Worm (Caenorhabditis elegans) whole organism, L1 larva: ENCODE data around the gene T28A8.2.
A peak's percentile ranks its signal among the peaks of the same experiment; 100 is the strongest.

Source experiments
- C04F5.9 ChIP-seq: sonication (generic microtip); optimal IDR thresholded peaks from 2 replicates; lab custom pipeline; 2016; ENCODE audit warnings: missing genetic modification characterization, missing compliant biosample characterization
- C16A3.4 ChIP-seq: fragments of 150-350 bp; optimal IDR thresholded peaks from 2 replicates; lab custom pipeline; 2014; ENCODE audit warnings: missing biosample characterization, missing genetic modification characterization
- C34B4.2 ChIP-seq: sonication (generic microtip); optimal IDR thresholded peaks from 2 replicates; lab custom pipeline; 2017; ENCODE audit warnings: mild to moderate bottlenecking, missing genetic modification characterization, missing compliant biosample characterization
- Y116A8C.19 ChIP-seq: sonication (generic microtip); optimal IDR thresholded peaks from 2 replicates; lab custom pipeline; 2016; ENCODE audit warnings: missing compliant biosample characterization, missing genetic modification characterization, borderline replicate concordance
- alr-1 ChIP-seq: fragments of 200-800 bp; sonication (Bioruptor generic); optimal IDR thresholded peaks from 2 replicates; lab custom pipeline; 2018; ENCODE audit warnings: borderline replicate concordance, mild to moderate bottlenecking, missing genetic modification characterization, missing compliant biosample characterization
- aly-2 ChIP-seq: fragments of 150-350 bp; optimal IDR thresholded peaks from 2 replicates; lab custom pipeline; 2014; ENCODE audit warnings: missing biosample characterization, missing genetic modification characterization
- ama-1 ChIP-seq: fragments of 150-350 bp; optimal IDR thresholded peaks from 2 replicates; lab custom pipeline; 2014
- ceh-63 ChIP-seq: fragments of 200-800 bp; sonication (Bioruptor generic); optimal IDR thresholded peaks from 2 replicates; lab custom pipeline; 2018; ENCODE audit warnings: mild to moderate bottlenecking, missing genetic modification characterization, missing compliant biosample characterization
- ceh-8 ChIP-seq: fragments of 200-800 bp; sonication (Bioruptor generic); optimal IDR thresholded peaks from 2 replicates; lab custom pipeline; 2018; ENCODE audit warnings: mild to moderate bottlenecking, missing genetic modification characterization, moderate library complexity, missing compliant biosample characterization
- efl-1 ChIP-seq, 4 experiments: fragments of 150-350 bp; optimal IDR thresholded peaks in 3 of 4; peaks in 1 of 4; 1 replicate in 1 of 4; 2 replicates in 3 of 4; lab custom pipeline; 2014; ENCODE audit warnings: missing biosample characterization in 2 of 4, missing genetic modification characterization in 2 of 4, missing genetic modification reagents in 2 of 4
- egl-13 ChIP-seq: sonication (generic microtip); optimal IDR thresholded peaks from 2 replicates; lab custom pipeline; 2016; ENCODE audit warnings: missing genotype, missing genetic modification reagents, missing genetic modification characterization, missing compliant biosample characterization
- hlh-17 ChIP-seq: fragments of 200-800 bp; sonication (Bioruptor generic); optimal IDR thresholded peaks from 2 replicates; lab custom pipeline; 2018; ENCODE audit warnings: missing genetic modification characterization, mild to moderate bottlenecking, missing compliant biosample characterization, moderate library complexity, borderline replicate concordance
- hlh-4 ChIP-seq: sonication (generic microtip); optimal IDR thresholded peaks from 2 replicates; lab custom pipeline; 2016; ENCODE audit warnings: mild to moderate bottlenecking, missing genetic modification characterization, missing compliant biosample characterization
- isw-1 ChIP-seq: fragments of 200-800 bp; sonication (Bioruptor generic); IDR thresholded peaks from 2 replicates; pipeline ENCODE4 v1.3.6; 2022; ENCODE audit warnings: missing genetic modification characterization, missing compliant biosample characterization
- lin-14 ChIP-seq: fragments of 200-800 bp; sonication (Bioruptor generic); optimal IDR thresholded peaks from 2 replicates; lab custom pipeline; 2018; ENCODE audit warnings: mild to moderate bottlenecking, missing genetic modification characterization, moderate library complexity, missing compliant biosample characterization
- lin-35 ChIP-seq, 2 experiments: fragments of 150-350 bp; optimal IDR thresholded peaks; 2 replicates each; lab custom pipeline; 2014; ENCODE audit warnings: missing biosample characterization in 2 of 2, missing genetic modification characterization in 2 of 2, missing genetic modification reagents in 2 of 2
- lin-39 ChIP-seq: fragments of 150-350 bp; optimal IDR thresholded peaks from 2 replicates; lab custom pipeline; 2014; ENCODE audit warnings: missing biosample characterization, missing genetic modification reagents, missing genetic modification characterization
- lir-3 ChIP-seq: sonication (generic microtip); optimal IDR thresholded peaks from 2 replicates; lab custom pipeline; 2016; ENCODE audit warnings: mild to moderate bottlenecking, missing genetic modification characterization, moderate library complexity, missing compliant biosample characterization; ENCODE audit not compliant: poor library complexity
- lsy-2 ChIP-seq, 2 experiments: fragments of 150-350 bp; optimal IDR thresholded peaks; 2 replicates each; lab custom pipeline; 2014; ENCODE audit warnings: missing biosample characterization in 2 of 2, missing genetic modification characterization in 2 of 2
- mef-2 ChIP-seq: fragments of 150-350 bp; optimal IDR thresholded peaks from 2 replicates; lab custom pipeline; 2014; ENCODE audit warnings: missing biosample characterization, missing genetic modification characterization
- mep-1 ChIP-seq: fragments of 150-350 bp; optimal IDR thresholded peaks from 2 replicates; lab custom pipeline; 2014; ENCODE audit warnings: missing biosample characterization, missing genetic modification characterization
- nhr-11 ChIP-seq: fragments of 150-350 bp; optimal IDR thresholded peaks from 2 replicates; lab custom pipeline; 2014; ENCODE audit warnings: missing biosample characterization, missing genetic modification characterization
- nhr-28 ChIP-seq: fragments of 150-350 bp; optimal IDR thresholded peaks from 2 replicates; lab custom pipeline; 2014; ENCODE audit warnings: missing biosample characterization, missing genetic modification characterization
- nhr-47 ChIP-seq: sonication (generic microtip); optimal IDR thresholded peaks from 2 replicates; lab custom pipeline; 2016; ENCODE audit warnings: mild to moderate bottlenecking, missing genetic modification characterization, moderate library complexity, missing compliant biosample characterization
- nhr-76 ChIP-seq: sonication (generic microtip); optimal IDR thresholded peaks from 2 replicates; lab custom pipeline; 2017; ENCODE audit warnings: missing biosample characterization, missing genetic modification characterization
- nhr-77 ChIP-seq: fragments of 150-350 bp; optimal IDR thresholded peaks from 2 replicates; lab custom pipeline; 2014; ENCODE audit warnings: missing biosample characterization, missing genetic modification characterization
- nhr-85 ChIP-seq: sonication (generic microtip); peaks from one replicate; lab custom pipeline; 2016; ENCODE audit warnings: missing genetic modification characterization, inconsistent platforms, missing compliant biosample characterization
- nhr-90 ChIP-seq: sonication (generic microtip); optimal IDR thresholded peaks from 2 replicates; lab custom pipeline; 2016; ENCODE audit warnings: mild to moderate bottlenecking, missing genetic modification characterization, missing compliant biosample characterization; ENCODE audit not compliant: poor library complexity
- pag-3 ChIP-seq: sonication (generic microtip); optimal IDR thresholded peaks from 2 replicates; lab custom pipeline; 2017; ENCODE audit warnings: missing genetic modification characterization, mild to moderate bottlenecking, missing compliant biosample characterization, antibody characterized with exemption, borderline replicate concordance; ENCODE audit not compliant: insufficient read depth
- pqm-1 ChIP-seq: sonication (generic microtip); optimal IDR thresholded peaks from 3 replicates; lab custom pipeline; 2017; ENCODE audit warnings: missing biosample characterization, missing genetic modification characterization
- tlp-1 ChIP-seq: fragments of 150-350 bp; optimal IDR thresholded peaks from 2 replicates; lab custom pipeline; 2014; ENCODE audit warnings: missing biosample characterization, missing genetic modification characterization
- unc-86 ChIP-seq: sonication (generic microtip); optimal IDR thresholded peaks from 2 replicates; lab custom pipeline; 2016; ENCODE audit warnings: missing genetic modification characterization, missing compliant biosample characterization
- vab-15 ChIP-seq: sonication (generic microtip); optimal IDR thresholded peaks from 2 replicates; lab custom pipeline; 2017; ENCODE audit warnings: missing genotype, mild to moderate bottlenecking, missing genetic modification characterization, missing compliant biosample characterization
- zag-1 ChIP-seq: fragments of 150-350 bp; optimal IDR thresholded peaks from 2 replicates; lab custom pipeline; 2014; ENCODE audit warnings: missing biosample characterization, missing genetic modification characterization
- ztf-11 ChIP-seq, 2 experiments: sonication (generic microtip); optimal IDR thresholded peaks; 2 replicates each; lab custom pipeline; 2016 to 2017; ENCODE audit warnings: missing genetic modification characterization in 2 of 2, missing biosample characterization in 1 of 2, missing compliant biosample characterization in 1 of 2
- ztf-4 ChIP-seq: fragments of 150-350 bp; optimal IDR thresholded peaks from 2 replicates; lab custom pipeline; 2014; ENCODE audit warnings: missing biosample characterization, missing genetic modification characterization

Gene T28A8.2

DNA sequence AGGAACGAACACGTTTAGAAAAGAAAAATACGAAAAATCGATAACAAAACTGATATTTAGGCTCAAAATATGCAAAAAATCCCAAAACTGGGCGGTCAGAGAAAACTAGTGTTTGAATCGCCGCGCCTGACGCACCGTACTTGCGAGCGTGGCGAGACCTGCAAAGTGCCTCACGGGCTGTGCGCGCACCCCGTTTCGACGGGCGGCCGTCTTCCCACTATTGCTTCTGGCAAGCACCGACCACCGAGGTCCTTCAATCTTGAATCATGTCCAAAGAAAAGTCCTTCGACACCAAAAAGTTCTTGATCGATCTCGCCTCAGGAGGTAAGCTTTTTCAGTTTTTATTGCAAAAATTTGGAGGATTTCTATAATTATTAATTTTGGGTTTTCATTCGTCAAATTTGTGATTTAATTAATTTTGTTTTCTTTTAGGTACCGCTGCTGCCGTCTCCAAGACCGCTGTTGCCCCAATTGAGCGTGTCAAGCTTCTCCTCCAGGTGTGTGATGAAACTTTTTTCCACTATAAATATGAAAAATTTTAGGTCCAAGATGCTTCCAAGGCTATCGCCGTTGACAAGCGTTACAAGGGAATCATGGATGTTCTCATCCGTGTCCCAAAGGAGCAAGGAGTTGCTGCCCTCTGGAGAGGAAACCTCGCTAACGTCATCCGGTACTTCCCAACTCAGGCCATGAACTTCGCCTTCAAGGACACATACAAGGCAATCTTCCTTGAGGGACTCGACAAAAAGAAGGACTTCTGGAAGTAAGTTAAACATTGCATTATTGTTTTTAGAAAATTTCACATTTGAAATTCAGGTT lies 32.3 kb downstream of the T28A8.2 start, which contains the start of gene ant-1.1 (continued):
- no peak for TF ChIP-seq hlh-17 (GFP tag; lab: Kevin White, UChicago)
- TF ChIP-seq ceh-8, result peak; percentile 88
- TF ChIP-seq lin-14 (GFP tag; lab: Kevin White, UChicago), result peak; percentile 93
- TF ChIP-seq vab-15 (tag; lab: Kevin White, UChicago), result peak; percentile 96
- TF ChIP-seq isw-1 (GFP tag; lab: Robert Waterston, UW), result peak; percentile 97
- TF ChIP-seq pqm-1 (tag; lab: Kevin White, UChicago), result no peak
- peak; percentile 75 for TF ChIP-seq lin-39
- peak; percentile 85 for TF ChIP-seq ztf-4 (tag; lab: Kevin White, UChicago)
- no peak for TF ChIP-seq nhr-76 (tag; lab: Kevin White, UChicago)
- peak; percentile 100 for TF ChIP-seq C34B4.2 (tag; lab: Kevin White, UChicago)
- peak; percentile 96 for TF ChIP-seq nhr-90 (tag; lab: Kevin White, UChicago)
- TF ChIP-seq efl-1 (optimal IDR thresholded peaks at IDR 0.05; lab: Kevin White, UChicago), result peak; percentile 90 to 99
- peak; percentile 98 to 100 for TF ChIP-seq efl-1 (GFP tag; optimal IDR thresholded peaks at IDR 0.05 in 1 of 2; lab: Kevin White, UChicago)

DNA sequence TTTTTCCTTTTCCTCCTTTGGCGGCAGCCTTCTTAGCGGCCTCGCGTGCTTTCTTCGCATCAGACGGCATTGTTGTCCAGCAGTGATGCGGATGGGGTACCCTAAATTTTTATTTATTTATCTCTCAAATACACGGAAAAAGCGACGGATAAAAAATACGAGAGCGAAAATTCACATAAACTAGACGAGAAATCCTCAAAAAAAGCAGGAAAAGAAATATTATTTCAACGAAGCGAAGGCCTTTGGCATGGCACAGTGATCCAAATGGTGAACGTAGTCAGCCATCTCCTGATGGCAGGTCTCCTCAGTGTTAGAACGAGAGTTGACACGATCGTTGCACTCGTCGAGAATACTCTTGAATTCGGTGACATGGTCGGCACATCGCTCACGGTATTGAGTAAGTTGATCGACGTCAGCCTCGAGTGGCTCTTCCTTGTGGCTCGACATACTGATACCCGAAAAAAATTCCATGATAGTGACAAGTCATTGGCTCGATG lies 33.3 kb downstream of the T28A8.2 start, which contains the start of the genes abcf-2 and T27E9.2:
Gene abcf-2 (minus strand): TSS at position 101 of the 497 bp plus-strand sequence.
Gene T27E9.2 (minus strand): TSS at position 447 of the 497 bp plus-strand sequence.
- no peak for TF ChIP-seq lsy-2 (tag; optimal IDR thresholded peaks at IDR 0.05; lab: Kevin White, UChicago)
- TF ChIP-seq lin-35 (GFP tag; optimal IDR thresholded peaks at IDR 0.05; lab: Kevin White, UChicago), result no peak
- no peak for TF ChIP-seq efl-1 (optimal IDR thresholded peaks at IDR 0.05; lab: Kevin White, UChicago)
- TF ChIP-seq efl-1 (GFP tag; optimal IDR thresholded peaks at IDR 0.05 in 1 of 2; lab: Kevin White, UChicago), result peak in 1 of 2 experiments; percentile 86
- no peak for TF ChIP-seq unc-86 (tag; lab: Kevin White, UChicago)
- TF ChIP-seq isw-1 (GFP tag; lab: Robert Waterston, UW), result no peak

DNA sequence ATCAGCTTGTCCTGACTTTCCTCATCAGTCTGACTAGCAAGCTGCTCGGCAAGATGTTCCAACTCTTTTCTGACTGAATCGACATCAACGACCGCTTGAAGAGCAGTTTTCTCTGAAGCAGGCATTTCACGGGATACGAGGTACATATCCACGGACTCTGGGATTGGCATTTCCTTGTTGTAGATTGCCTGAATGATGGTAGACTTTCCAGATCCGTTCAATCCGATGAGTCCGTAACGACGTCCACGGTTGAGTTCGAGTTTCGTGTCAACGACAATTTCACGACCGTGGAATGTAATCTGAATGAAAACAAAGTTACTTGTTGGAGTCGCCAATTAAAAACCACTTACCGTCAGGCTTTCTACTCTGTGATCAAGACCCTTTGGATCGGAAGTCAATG lies 33.9 kb downstream of the T28A8.2 start:
- TF ChIP-seq nhr-85, result peak; percentile 67
- TF ChIP-seq efl-1 (optimal IDR thresholded peaks at IDR 0.05; lab: Kevin White, UChicago), result no peak
- peak in 1 of 2 experiments; percentile 61 for TF ChIP-seq efl-1 (GFP tag; optimal IDR thresholded peaks at IDR 0.05 in 1 of 2; lab: Kevin White, UChicago)
- no peak for TF ChIP-seq aly-2 (tag; lab: Kevin White, UChicago)

DNA sequence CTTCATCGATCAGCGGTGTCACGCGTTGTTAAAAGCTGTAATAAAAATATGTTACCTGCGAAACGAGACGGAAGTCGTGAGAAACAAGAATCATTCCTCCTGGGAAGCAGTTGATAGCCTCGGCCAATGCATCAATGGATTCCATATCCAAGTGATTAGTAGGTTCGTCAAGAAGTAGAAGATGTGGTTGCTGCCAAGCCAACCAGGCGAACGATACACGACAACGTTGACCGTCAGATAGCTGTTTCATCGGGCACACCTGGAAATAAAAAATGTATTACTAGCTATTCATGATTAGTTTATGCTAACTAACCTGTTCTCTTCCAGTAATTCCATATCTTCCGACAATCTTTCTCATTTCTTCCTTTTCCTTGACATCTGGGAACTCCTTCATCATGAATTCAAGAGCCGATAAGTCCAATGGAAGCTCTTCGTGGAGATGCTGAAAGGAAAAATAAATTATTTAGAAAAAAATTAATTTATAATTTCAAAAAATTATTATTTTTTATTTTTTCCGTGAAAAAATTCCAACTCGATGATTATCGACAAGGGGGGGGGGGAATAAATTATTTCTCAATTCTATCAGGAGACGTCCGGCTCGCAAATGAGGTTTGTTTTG lies 36.4 kb downstream of the T28A8.2 start, which contains the start of gene tag-164:
Gene tag-164 (plus strand): TSS at position 569 of the 619 bp plus-strand sequence.
- no peak for TF ChIP-seq C16A3.4 (tag; lab: Kevin White, UChicago)
- TF ChIP-seq nhr-11 (tag; lab: Kevin White, UChicago), result no peak
- TF ChIP-seq tlp-1 (tag; lab: Kevin White, UChicago), result no peak
- no peak for TF ChIP-seq nhr-90 (tag; lab: Kevin White, UChicago)
- no peak for TF ChIP-seq nhr-47 (tag; lab: Kevin White, UChicago)
- no peak for TF ChIP-seq ceh-63 (GFP tag; lab: Kevin White, UChicago)
- TF ChIP-seq ztf-11 (tag; optimal IDR thresholded peaks at IDR 0.05; lab: Kevin White, UChicago), result no peak
- no peak for TF ChIP-seq hlh-4
- no peak for TF ChIP-seq ama-1 (lab: Kevin White, UChicago)
- no peak for TF ChIP-seq C04F5.9
- no peak for TF ChIP-seq lsy-2 (tag; optimal IDR thresholded peaks at IDR 0.05; lab: Kevin White, UChicago)
- no peak for TF ChIP-seq egl-13
- TF ChIP-seq unc-86 (tag; lab: Kevin White, UChicago), result no peak
- TF ChIP-seq aly-2 (tag; lab: Kevin White, UChicago), result no peak

DNA sequence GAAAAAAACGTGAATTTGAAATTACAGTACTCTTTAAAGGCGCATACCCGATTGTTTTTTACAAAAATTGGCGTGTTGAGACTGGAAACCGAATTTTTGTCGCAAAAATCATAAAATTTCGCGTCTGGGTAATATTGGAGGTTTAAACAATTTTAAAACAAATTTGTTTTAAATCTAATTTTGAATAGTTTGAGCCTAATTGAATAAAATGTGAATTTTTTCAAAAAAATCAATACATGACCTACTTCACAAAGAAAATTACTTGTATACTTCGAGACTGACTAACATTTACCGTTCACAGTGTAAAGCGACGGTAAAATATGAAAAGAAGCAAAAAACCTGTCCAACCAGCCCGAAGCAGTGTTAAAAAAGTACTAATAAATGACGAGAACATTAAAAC lies 38.2 kb downstream of the T28A8.2 start:
- TF ChIP-seq pag-3 (tag; lab: Kevin White, UChicago), result no peak
- TF ChIP-seq alr-1 (tag; lab: Kevin White, UChicago), result no peak
- TF ChIP-seq Y116A8C.19 (tag; lab: Kevin White, UChicago), result no peak
- no peak for TF ChIP-seq nhr-77 (tag; lab: Kevin White, UChicago)
- no peak for TF ChIP-seq mep-1
- no peak for TF ChIP-seq mef-2
- TF ChIP-seq vab-15 (tag; lab: Kevin White, UChicago), result no peak
- no peak for TF ChIP-seq lir-3
- no peak for TF ChIP-seq nhr-28
- no peak for TF ChIP-seq aly-2 (tag; lab: Kevin White, UChicago)
- TF ChIP-seq zag-1, result no peak
- TF ChIP-seq C16A3.4 (tag; lab: Kevin White, UChicago), result no peak
